Worm (Caenorhabditis elegans) whole organism, young adult: ENCODE measurements around the gene gmpr-1.

ENCODE experiments used
- nfya-2 ChIP-seq: fragments of 200-800 bp; sonication (Bioruptor generic); IDR thresholded peaks from 2 replicates; pipeline ENCODE4 v1.3.6; 2022; ENCODE audit warnings: missing genetic modification reagents, missing genetic modification characterization, missing compliant biosample characterization
- nfyb-1 ChIP-seq: fragments of 200-800 bp; sonication (Bioruptor generic); IDR thresholded peaks from 2 replicates; pipeline ENCODE4 v1.3.6; 2022; ENCODE audit warnings: missing genetic modification reagents, missing genetic modification characterization, missing compliant biosample characterization
- nhr-90 ChIP-seq: sonication (generic microtip); optimal IDR thresholded peaks from 2 replicates; lab custom pipeline; 2016; ENCODE audit warnings: missing genotype, mild to moderate bottlenecking, missing genetic modification characterization, missing compliant biosample characterization
- snpc-1.3 ChIP-seq: sonication (generic microtip); optimal IDR thresholded peaks from 2 replicates; lab custom pipeline; 2017; ENCODE audit warnings: missing genetic modification characterization, mild to moderate bottlenecking, missing compliant biosample characterization, antibody characterized with exemption, moderate library complexity, missing genotype, missing genetic modification reagents; ENCODE audit not compliant: insufficient read depth
- zfh-2 ChIP-seq: fragments of 200-800 bp; sonication (Bioruptor generic); conservative IDR thresholded peaks from 2 replicates; pipeline ENCODE4 v1.3.6; 2022; ENCODE audit warnings: missing genetic modification reagents, missing genetic modification characterization, missing compliant biosample characterization

DNA sequence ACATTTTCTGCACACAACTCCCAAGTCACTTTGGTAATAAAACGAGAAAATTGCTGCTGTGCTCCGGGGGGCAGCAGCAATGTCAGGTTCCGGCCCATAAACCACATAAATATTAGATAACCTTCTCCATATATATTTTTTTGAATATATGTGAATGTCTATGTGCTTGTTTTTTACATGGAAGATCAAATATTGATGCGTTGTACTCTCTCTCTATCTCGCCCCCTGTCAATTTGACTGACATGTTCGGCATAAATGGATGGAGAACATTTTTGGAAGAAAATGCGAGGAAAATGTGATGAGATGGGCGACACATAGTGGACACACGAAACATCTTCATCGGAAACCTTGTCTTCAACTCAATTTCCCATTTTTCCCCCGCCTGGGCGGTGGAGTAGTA is 11.2 kb downstream of the gmpr-1 start:
- TF ChIP-seq nhr-90 (tag; lab: Kevin White, UChicago) (no peak), zfh-2 (GFP tag; lab: Robert Waterston, UW) (no peak), nfya-2 (GFP tag; lab: Robert Waterston, UW) (no peak), snpc-1.3 (tag; lab: Kevin White, UChicago) (no peak), nfyb-1 (GFP tag; lab: Robert Waterston, UW) (no peak)
